Fruit fly (Drosophila melanogaster) S2 (cell line): ENCODE results near the gene plh.

Experiments used
- CG8478 ChIP-seq: fragments of >200 bp; optimal IDR thresholded peaks from 2 replicates; lab custom pipeline; 2018
- CTCF ChIP-seq, 2 experiments: fragments of >200 bp; optimal IDR thresholded peaks; 2 replicates each; lab custom pipeline; 2018

DNA sequence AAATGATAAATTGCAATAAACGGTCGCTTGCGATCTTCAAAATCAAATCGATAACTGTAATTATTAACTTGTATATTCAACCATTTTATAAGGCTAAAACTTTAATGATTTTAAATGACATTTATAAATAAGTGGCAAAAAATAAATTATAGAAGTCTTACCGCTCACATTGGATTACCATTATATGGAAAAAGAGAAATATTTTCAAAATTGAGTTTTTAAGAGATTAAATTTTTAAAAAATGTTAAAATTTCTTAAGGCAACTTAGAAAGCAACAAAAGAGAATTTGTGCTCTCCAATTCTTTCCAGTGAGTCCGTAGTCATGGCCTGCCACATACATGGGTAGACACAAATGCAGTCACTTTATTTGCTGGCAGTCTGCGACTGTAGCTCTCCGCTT is 42.0 kb upstream of the plh start:
- no peak for TF ChIP-seq CG8478 (lab: Kevin White, UChicago)
- TF ChIP-seq CTCF (optimal IDR thresholded peaks at IDR 0.05; lab: Kevin White, UChicago), result no peak
